Worm (Caenorhabditis elegans): ENCODE results near the gene cst-2.

DNA sequence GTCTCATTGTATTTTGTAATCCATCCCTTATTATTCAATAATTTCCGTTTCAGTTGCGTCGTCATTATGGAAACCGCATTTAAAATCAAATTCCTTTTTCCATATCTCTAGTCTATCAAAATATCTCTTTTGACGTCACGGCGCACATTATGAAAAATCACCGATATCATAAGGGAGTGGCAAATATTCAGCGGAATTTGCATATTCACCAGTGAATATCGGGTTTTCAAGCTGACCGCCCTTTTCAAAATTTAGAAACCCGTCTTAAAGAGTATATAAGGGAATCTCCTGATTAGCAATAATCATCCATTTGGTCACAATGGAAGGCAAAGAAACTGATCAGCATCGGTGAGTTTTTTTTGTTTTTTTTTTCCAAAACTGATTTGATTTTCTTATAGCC lies 17.5 kb upstream of the cst-2 start, which contains the start of gene col-165:
- TF ChIP-seq nhr-12 (tag; optimal IDR thresholded peaks at IDR 0.05) (no peak), nhr-67 (tag; optimal IDR thresholded peaks at IDR 0.05) (no peak), nhr-237 (tag; optimal IDR thresholded peaks at IDR 0.05) (no peak), nhr-25 (tag; optimal IDR thresholded peaks at IDR 0.05) (no peak), nhr-76 (tag; optimal IDR thresholded peaks at IDR 0.05) (no peak), nhr-28 (tag; optimal IDR thresholded peaks at IDR 0.05) (no peak), hmg-11 (tag; optimal IDR thresholded peaks at IDR 0.05) (no peak), mdl-1 (tag; optimal IDR thresholded peaks at IDR 0.05) (no peak), ztf-11 (tag; optimal IDR thresholded peaks at IDR 0.05) (no peak), ceh-9 (tag; optimal IDR thresholded peaks at IDR 0.05) (no peak)
